Worm (Caenorhabditis elegans) whole organism, early embryonic: ENCODE measurements around the gene pho-14.

Experiments used
- B0310.2 ChIP-seq: sonication (generic microtip); optimal IDR thresholded peaks from 2 replicates; lab custom pipeline; 2016; ENCODE audit warnings: mild to moderate bottlenecking, missing genetic modification characterization, missing compliant biosample characterization
- F13C5.2 ChIP-seq: sonication (generic microtip); optimal IDR thresholded peaks from 2 replicates; lab custom pipeline; 2017; ENCODE audit warnings: mild to moderate bottlenecking, missing genetic modification characterization, inconsistent platforms, missing compliant biosample characterization
- aly-1 ChIP-seq: sonication (generic microtip); optimal IDR thresholded peaks from 2 replicates; lab custom pipeline; 2016; ENCODE audit warnings: missing genetic modification characterization, missing compliant biosample characterization
- ama-1 ChIP-seq: fragments of 150-350 bp; optimal IDR thresholded peaks from 2 replicates; lab custom pipeline; 2014
- ceh-13 ChIP-seq: fragments of 200-800 bp; sonication (Bioruptor generic); optimal IDR thresholded peaks from 2 replicates; lab custom pipeline; 2018; ENCODE audit warnings: mild to moderate bottlenecking, missing genetic modification characterization, missing compliant biosample characterization
- ceh-36 ChIP-seq: sonication (generic microtip); optimal IDR thresholded peaks from 2 replicates; lab custom pipeline; 2016; ENCODE audit warnings: missing genetic modification characterization, inconsistent platforms, missing compliant biosample characterization
- ets-7 ChIP-seq: sonication (generic microtip); optimal IDR thresholded peaks from 2 replicates; lab custom pipeline; 2016; ENCODE audit warnings: missing genotype, missing genetic modification characterization, missing compliant biosample characterization
- flt-1 ChIP-seq: fragments of 200-800 bp; sonication (Bioruptor generic); IDR thresholded peaks from 2 replicates; pipeline ENCODE4 v1.3.6; 2022; ENCODE audit warnings: missing genetic modification characterization, missing compliant biosample characterization
- hmbx-1 ChIP-seq: sonication (generic microtip); optimal IDR thresholded peaks from 2 replicates; lab custom pipeline; 2016; ENCODE audit warnings: mild to moderate bottlenecking, missing genetic modification characterization, missing compliant biosample characterization
- hmg-4 ChIP-seq: fragments of 200-800 bp; sonication (Bioruptor generic); optimal IDR thresholded peaks from 2 replicates; lab custom pipeline; 2018; ENCODE audit warnings: mild to moderate bottlenecking, missing genetic modification characterization, missing compliant biosample characterization
- hnd-1 ChIP-seq: sonication (generic microtip); optimal IDR thresholded peaks from 2 replicates; lab custom pipeline; 2016; ENCODE audit warnings: missing genetic modification characterization, missing compliant biosample characterization
- pes-1 ChIP-seq: fragments of 200-800 bp; sonication (Bioruptor generic); IDR thresholded peaks from 2 replicates; pipeline ENCODE4 v1.3.6; 2022; ENCODE audit warnings: missing genetic modification reagents, missing genetic modification characterization, missing compliant biosample characterization
- scrt-1 ChIP-seq: fragments of 200-800 bp; sonication (Bioruptor generic); IDR thresholded peaks from 2 replicates; pipeline ENCODE4 v1.3.6; 2022; ENCODE audit warnings: missing genetic modification characterization, missing compliant biosample characterization
- sea-1 ChIP-seq: fragments of 200-800 bp; sonication (Bioruptor generic); conservative IDR thresholded peaks from 2 replicates; pipeline ENCODE4 v1.3.6; 2022; ENCODE audit warnings: missing genetic modification characterization, missing compliant biosample characterization
- tbx-11 ChIP-seq: fragments of 200-800 bp; sonication (Bioruptor generic); IDR thresholded peaks from 2 replicates; pipeline ENCODE4 v1.3.6; 2022; ENCODE audit warnings: missing genetic modification characterization, missing compliant biosample characterization
- tbx-37 ChIP-seq: fragments of 200-800 bp; sonication (Bioruptor generic); conservative IDR thresholded peaks from 2 replicates; pipeline ENCODE4 v1.3.6; 2022; ENCODE audit warnings: missing genetic modification reagents, missing genetic modification characterization, missing compliant biosample characterization
- tra-4 ChIP-seq: sonication (generic microtip); optimal IDR thresholded peaks from 2 replicates; lab custom pipeline; 2017; ENCODE audit warnings: missing genetic modification characterization, missing compliant biosample characterization

Gene pho-14

ce11 chrII:1090743-1091142, 9.9 kb downstream of the pho-14 start:
- TF ChIP-seq tra-4 (tag; lab: Kevin White, UChicago) (no peak), B0310.2 (tag; lab: Kevin White, UChicago) (no peak), ceh-13 (GFP tag; lab: Kevin White, UChicago) (no peak), tbx-37 (no peak), ets-7 (tag; lab: Kevin White, UChicago) (no peak), tbx-11 (no peak), flt-1 (no peak), pes-1 (GFP tag; lab: Robert Waterston, UW) (no peak), ama-1 (lab: Kevin White, UChicago) (no peak), hmg-4 (no peak), F13C5.2 (tag; lab: Kevin White, UChicago) (no peak), aly-1 (no peak)

- TF ChIP-seq aly-1, result no peak
- no peak for TF ChIP-seq tbx-11
- TF ChIP-seq F13C5.2 (tag; lab: Kevin White, UChicago), result no peak
- TF ChIP-seq ceh-36 (tag; lab: Kevin White, UChicago), result no peak
- no peak for TF ChIP-seq pes-1 (GFP tag; lab: Robert Waterston, UW)
These were observed 11.9 kb downstream of the pho-14 start for ce11 chrII:1088527-1089230.

- TF ChIP-seq F13C5.2 (tag; lab: Kevin White, UChicago), result no peak
These were observed 14.1 kb downstream of the pho-14 start for ce11 chrII:1086479-1086878.

- TF ChIP-seq scrt-1 (GFP tag; lab: Robert Waterston, UW) (no peak), tbx-11 (no peak), ceh-13 (GFP tag; lab: Kevin White, UChicago) (no peak)
These were observed 15.1 kb downstream of the pho-14 start for ce11 chrII:1085546-1085945.

- TF ChIP-seq sea-1 (GFP tag; lab: Robert Waterston, UW), result no peak
- TF ChIP-seq ama-1 (lab: Kevin White, UChicago), result no peak
- no peak for TF ChIP-seq ets-7 (tag; lab: Kevin White, UChicago)
- TF ChIP-seq F13C5.2 (tag; lab: Kevin White, UChicago), result no peak
- no peak for TF ChIP-seq pes-1 (GFP tag; lab: Robert Waterston, UW)
- TF ChIP-seq tra-4 (tag; lab: Kevin White, UChicago), result no peak
- TF ChIP-seq hnd-1 (tag; lab: Kevin White, UChicago), result no peak
- no peak for TF ChIP-seq ceh-13 (GFP tag; lab: Kevin White, UChicago)
- no peak for TF ChIP-seq flt-1
- no peak for TF ChIP-seq hmbx-1 (tag; lab: Kevin White, UChicago)
- TF ChIP-seq scrt-1 (GFP tag; lab: Robert Waterston, UW), result no peak
- TF ChIP-seq B0310.2 (tag; lab: Kevin White, UChicago), result no peak
- no peak for TF ChIP-seq aly-1
These were observed 15.7 kb downstream of the pho-14 start for ce11 chrII:1084899-1085298.

ce11 chrII:1082859-1083258, 17.8 kb downstream of the pho-14 start, which contains the start of gene K02E7.1:
TSS of gene K02E7.1 (plus strand) at chrII:1083159.
- no peak for TF ChIP-seq hmg-4
- TF ChIP-seq ceh-13 (GFP tag; lab: Kevin White, UChicago), result no peak
- TF ChIP-seq scrt-1 (GFP tag; lab: Robert Waterston, UW), result no peak
- no peak for TF ChIP-seq pes-1 (GFP tag; lab: Robert Waterston, UW)
- no peak for TF ChIP-seq tbx-11
- no peak for TF ChIP-seq aly-1
- no peak for TF ChIP-seq ceh-36 (tag; lab: Kevin White, UChicago)

ce11 chrII:1075424-1075823, 25.2 kb downstream of the pho-14 start, which contains the start of gene K02E7.11:
TSS of gene K02E7.11 (minus strand) at chrII:1075524.
- TF ChIP-seq B0310.2 (tag; lab: Kevin White, UChicago), result no peak
- no peak for TF ChIP-seq pes-1 (GFP tag; lab: Robert Waterston, UW)
- no peak for TF ChIP-seq aly-1
- TF ChIP-seq flt-1, result no peak
- TF ChIP-seq F13C5.2 (tag; lab: Kevin White, UChicago), result no peak
- TF ChIP-seq ceh-13 (GFP tag; lab: Kevin White, UChicago), result no peak
- TF ChIP-seq tra-4 (tag; lab: Kevin White, UChicago), result no peak
- no peak for TF ChIP-seq ceh-36 (tag; lab: Kevin White, UChicago)
- TF ChIP-seq ama-1 (lab: Kevin White, UChicago), result no peak

- TF ChIP-seq pes-1 (GFP tag; lab: Robert Waterston, UW), result no peak
- TF ChIP-seq ama-1 (lab: Kevin White, UChicago), result no peak
- TF ChIP-seq B0310.2 (tag; lab: Kevin White, UChicago), result no peak
- no peak for TF ChIP-seq hnd-1 (tag; lab: Kevin White, UChicago)
- no peak for TF ChIP-seq hmg-4
- TF ChIP-seq F13C5.2 (tag; lab: Kevin White, UChicago), result no peak
- no peak for TF ChIP-seq scrt-1 (GFP tag; lab: Robert Waterston, UW)
- TF ChIP-seq hmbx-1 (tag; lab: Kevin White, UChicago), result no peak
- TF ChIP-seq aly-1, result no peak
These were observed 28.5 kb downstream of the pho-14 start, which contains the start of gene K02E7.4 for ce11 chrII:1072106-1072505. TSS of gene K02E7.4 (plus strand) at chrII:1072406.

- no peak for TF ChIP-seq scrt-1 (GFP tag; lab: Robert Waterston, UW)
- no peak for TF ChIP-seq hnd-1 (tag; lab: Kevin White, UChicago)
- no peak for TF ChIP-seq aly-1
- no peak for TF ChIP-seq hmg-4
- no peak for TF ChIP-seq tbx-11
- no peak for TF ChIP-seq flt-1
- TF ChIP-seq ets-7 (tag; lab: Kevin White, UChicago), result no peak
- no peak for TF ChIP-seq ceh-13 (GFP tag; lab: Kevin White, UChicago)
- TF ChIP-seq tbx-37, result no peak
- no peak for TF ChIP-seq sea-1 (GFP tag; lab: Robert Waterston, UW)
- no peak for TF ChIP-seq tra-4 (tag; lab: Kevin White, UChicago)
- no peak for TF ChIP-seq B0310.2 (tag; lab: Kevin White, UChicago)
- no peak for TF ChIP-seq hmbx-1 (tag; lab: Kevin White, UChicago)
These were observed 29.2 kb downstream of the pho-14 start for ce11 chrII:1071432-1071831.
